Fruit fly (Drosophila melanogaster): Measurements from ENCODE around the gene Ptp69D.

Ptp69D gene

dm6 chr3L:12772740-12773686, 38.3 kb downstream of the Ptp69D start, which contains the start of gene Hip1:
TSS of gene Hip1 (minus strand) at chr3L:12773573.
- TF ChIP-seq esn (GFP tag; optimal IDR thresholded peaks at IDR 0.05) (no peak), Sox102F (GFP tag; optimal IDR thresholded peaks at IDR 0.05) (no peak), Gug (GFP tag; IDR thresholded peaks at IDR 0.05) (no peak), achi (GFP tag; optimal IDR thresholded peaks at IDR 0.05) (no peak)

dm6 chr3L:12778616-12779015, 43.9 kb downstream of the Ptp69D start, which contains the start of gene CG32106:
TSS of gene CG32106 (minus strand) at chr3L:12778716.
- TF ChIP-seq fd59A (GFP tag; optimal IDR thresholded peaks at IDR 0.05) = no peak
- TF ChIP-seq CG31627 (GFP tag; optimal IDR thresholded peaks at IDR 0.05) = no peak
- no peak for TF ChIP-seq achi (GFP tag; optimal IDR thresholded peaks at IDR 0.05)
- no peak for TF ChIP-seq salr (GFP tag; optimal IDR thresholded peaks at IDR 0.05)
- no peak for TF ChIP-seq CG9139 (GFP tag; optimal IDR thresholded peaks at IDR 0.05)
- TF ChIP-seq pdm3 (GFP tag; optimal IDR thresholded peaks at IDR 0.05) = no peak
- TF ChIP-seq Ets96B (tag; optimal IDR thresholded peaks at IDR 0.05) = no peak
- TF ChIP-seq Hr4 (GFP tag; optimal IDR thresholded peaks at IDR 0.05) = no peak
- TF ChIP-seq fd85E (GFP tag; optimal IDR thresholded peaks at IDR 0.05) = no peak
- TF ChIP-seq Met (GFP tag; optimal IDR thresholded peaks at IDR 0.05) = no peak
- no peak for TF ChIP-seq Smox (GFP tag; optimal IDR thresholded peaks at IDR 0.05)
- no peak for TF ChIP-seq Sox102F (GFP tag; optimal IDR thresholded peaks at IDR 0.05)
- TF ChIP-seq CG11762 (GFP tag; optimal IDR thresholded peaks at IDR 0.05; ENCODE audit: insufficient read depth) = no peak
- TF ChIP-seq CG16779 (tag; optimal IDR thresholded peaks at IDR 0.05) = no peak
- no peak for TF ChIP-seq CG11294 (GFP tag; IDR thresholded peaks at IDR 0.05)
- no peak for TF ChIP-seq Eip75B (GFP tag; optimal IDR thresholded peaks at IDR 0.05)
- TF ChIP-seq fkh (GFP tag; optimal IDR thresholded peaks at IDR 0.05) = no peak
- no peak for TF ChIP-seq Blimp-1 (GFP tag; optimal IDR thresholded peaks at IDR 0.05)
- TF ChIP-seq vri (GFP tag; optimal IDR thresholded peaks at IDR 0.05) = no peak
- no peak for TF ChIP-seq CG15336 (GFP tag; IDR thresholded peaks at IDR 0.05)

- TF ChIP-seq CG8319 (GFP tag; optimal IDR thresholded peaks at IDR 0.05) = no peak
- no peak for TF ChIP-seq CG6163 (GFP tag; IDR thresholded peaks at IDR 0.05)
- no peak for TF ChIP-seq CG31627 (GFP tag; optimal IDR thresholded peaks at IDR 0.05)
- TF ChIP-seq dsx (GFP tag; optimal IDR thresholded peaks at IDR 0.05; ENCODE audit: poor library complexity, severe bottlenecking) = no peak
- no peak for TF ChIP-seq spab (GFP tag; optimal IDR thresholded peaks at IDR 0.05)
- no peak for TF ChIP-seq CG3032 (tag; optimal IDR thresholded peaks at IDR 0.05)
- TF ChIP-seq CG8119 (GFP tag; IDR thresholded peaks at IDR 0.05) = no peak
- TF ChIP-seq lz (GFP tag; optimal IDR thresholded peaks at IDR 0.05) = no peak
- no peak for TF ChIP-seq fd59A (GFP tag; optimal IDR thresholded peaks at IDR 0.05)
- TF ChIP-seq CG10669 (GFP tag; optimal IDR thresholded peaks at IDR 0.05) = no peak
- TF ChIP-seq CG6808 (GFP tag; optimal IDR thresholded peaks at IDR 0.05) = no peak
These were observed 46.3 kb downstream of the Ptp69D start, which contains the start of the genes CG10969 and CG17666 for dm6 chr3L:12780997-12781396. TSS of gene CG10969 (minus strand) at chr3L:12781097. TSS of gene CG17666 (plus strand) at chr3L:12781325.

- TF ChIP-seq Hr38 (GFP tag; optimal IDR thresholded peaks at IDR 0.05) (no peak), Eip78C (GFP tag) (peak; percentile 76), lz (GFP tag; optimal IDR thresholded peaks at IDR 0.05) (no peak), Sox102F (GFP tag; optimal IDR thresholded peaks at IDR 0.05) (peak; percentile 20), CG8632 (GFP tag; optimal IDR thresholded peaks at IDR 0.05) (no peak), Blimp-1 (GFP tag; optimal IDR thresholded peaks at IDR 0.05) (peak; percentile 45), CG15336 (GFP tag; IDR thresholded peaks at IDR 0.05) (peak; percentile 37; the same call in 1 of the 2 replicates), vri (GFP tag; optimal IDR thresholded peaks at IDR 0.05) (peak; percentile 79), svp (GFP tag) (peak; percentile 92), CG32006 (GFP tag; optimal IDR thresholded peaks at IDR 0.05) (no peak), Sox14 (GFP tag; optimal IDR thresholded peaks at IDR 0.05) (peak; percentile 15), CG6854 (GFP tag; optimal IDR thresholded peaks at IDR 0.05) (peak; percentile 57), CG16779 (tag; optimal IDR thresholded peaks at IDR 0.05) (no peak), salr (GFP tag; optimal IDR thresholded peaks at IDR 0.05) (no peak), Met (GFP tag; optimal IDR thresholded peaks at IDR 0.05) (peak; percentile 15), esn (GFP tag; optimal IDR thresholded peaks at IDR 0.05) (no peak), spab (GFP tag; optimal IDR thresholded peaks at IDR 0.05) (no peak)
These were observed 55.2 kb downstream of the Ptp69D start, which contains the start of gene CG42709 for dm6 chr3L:12789875-12790373. TSS of gene CG42709 (plus strand) at chr3L:12790192.

Measured in whole organism, prepupa.